Worm (Caenorhabditis elegans): ENCODE data around the gene Y41G9A.6.

The Y41G9A.6 gene

DNA sequence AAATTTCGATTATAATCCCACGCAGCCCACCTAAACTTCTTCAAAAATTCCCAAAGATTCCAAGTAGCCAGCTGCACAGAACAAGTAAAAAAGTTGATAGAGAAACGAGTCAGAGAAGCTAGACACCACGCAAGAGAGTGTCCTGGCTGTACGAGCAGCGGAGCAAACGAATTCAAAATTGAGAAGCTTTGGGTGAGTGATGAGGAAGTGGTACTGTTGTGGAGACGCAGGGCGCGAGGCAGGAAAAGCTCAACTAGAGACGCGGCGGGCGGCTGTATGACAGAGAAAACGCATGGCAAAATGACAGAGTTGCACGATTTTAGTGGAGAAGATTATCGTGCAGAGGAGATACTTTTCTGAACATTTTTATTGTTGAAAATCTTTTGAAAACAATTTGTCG, 45.6 kb upstream of the Y41G9A.6 start (continued):
- no peak for TF ChIP-seq hpl-2 (GFP tag; optimal IDR thresholded peaks at IDR 0.05)
- TF ChIP-seq ceh-88 (GFP tag; IDR thresholded peaks at IDR 0.05): no peak
- TF ChIP-seq nhr-47 (tag; optimal IDR thresholded peaks at IDR 0.05): peak; percentile 58
- TF ChIP-seq C04F5.9 (tag; optimal IDR thresholded peaks at IDR 0.05): no peak
- TF ChIP-seq dpl-1 (GFP tag; optimal IDR thresholded peaks at IDR 0.05): peak in 1 of 3 experiments; percentile 6
- TF ChIP-seq aly-2 (tag; optimal IDR thresholded peaks at IDR 0.05): no peak
- no peak for TF ChIP-seq lin-13 (GFP tag; optimal IDR thresholded peaks at IDR 0.05)
- no peak for TF ChIP-seq blmp-1 (tag; optimal IDR thresholded peaks at IDR 0.05)
- TF ChIP-seq nhr-71 (tag; optimal IDR thresholded peaks at IDR 0.05): peak; percentile 72
- TF ChIP-seq unc-98 (GFP tag; IDR thresholded peaks at IDR 0.05): no peak
- TF ChIP-seq lin-39 (tag; optimal IDR thresholded peaks at IDR 0.05): no peak
- TF ChIP-seq lsy-2 (tag; optimal IDR thresholded peaks at IDR 0.05): peak in 1 of 2 experiments; percentile 57
- no peak for TF ChIP-seq egl-27 (tag; optimal IDR thresholded peaks at IDR 0.05)
- TF ChIP-seq snpc-4 (tag; optimal IDR thresholded peaks at IDR 0.05): no peak
- peak; percentile 4 to 45 for TF ChIP-seq efl-1 (optimal IDR thresholded peaks at IDR 0.05)
- peak in 1 of 2 experiments; percentile 40 for TF ChIP-seq efl-1 (GFP tag; optimal IDR thresholded peaks at IDR 0.05 in 1 of 2)
- no peak for TF ChIP-seq nhr-28 (tag; optimal IDR thresholded peaks at IDR 0.05)
- TF ChIP-seq grh-1 (GFP tag; IDR thresholded peaks at IDR 0.05): no peak
- no peak for TF ChIP-seq nhr-85 (tag)
- TF ChIP-seq aha-1 (tag; optimal IDR thresholded peaks at IDR 0.05): no peak
- no peak for TF ChIP-seq mef-2 (tag; optimal IDR thresholded peaks at IDR 0.05)
- TF ChIP-seq isw-1 (GFP tag; IDR thresholded peaks at IDR 0.05): no peak
- TF ChIP-seq egl-13 (tag; optimal IDR thresholded peaks at IDR 0.05): peak; percentile 34
- peak; percentile 36 for TF ChIP-seq mep-1 (tag; optimal IDR thresholded peaks at IDR 0.05)
- TF ChIP-seq ceh-63 (GFP tag; optimal IDR thresholded peaks at IDR 0.05): no peak
- TF ChIP-seq tbx-2 (tag; optimal IDR thresholded peaks at IDR 0.05): peak; percentile 47
- TF ChIP-seq ces-1 (GFP tag; optimal IDR thresholded peaks at IDR 0.05): no peak
- no peak for TF ChIP-seq nhr-12 (tag; optimal IDR thresholded peaks at IDR 0.05)
- TF ChIP-seq mdl-1 (tag; optimal IDR thresholded peaks at IDR 0.05): peak in 1 of 2 experiments; percentile 35
- TF ChIP-seq skn-1 (tag; optimal IDR thresholded peaks at IDR 0.05): peak; percentile 43
- TF ChIP-seq hlh-4 (tag; optimal IDR thresholded peaks at IDR 0.05): no peak
- no peak for TF ChIP-seq nhr-90 (tag; optimal IDR thresholded peaks at IDR 0.05; ENCODE audit: poor library complexity)
- no peak for TF ChIP-seq nhr-84 (tag; optimal IDR thresholded peaks at IDR 0.05)
- TF ChIP-seq lin-15B (tag; optimal IDR thresholded peaks at IDR 0.05): no peak
- no peak for TF ChIP-seq unc-130 (tag; optimal IDR thresholded peaks at IDR 0.05)
- no peak for TF ChIP-seq pax-3 (tag; optimal IDR thresholded peaks at IDR 0.05)
- TF ChIP-seq snu-23 (GFP tag; optimal IDR thresholded peaks at IDR 0.05): peak; percentile 51
- no peak for TF ChIP-seq hlh-17 (GFP tag; optimal IDR thresholded peaks at IDR 0.05; ENCODE audit: borderline replicate concordance)
- TF ChIP-seq zag-1 (tag; optimal IDR thresholded peaks at IDR 0.05): no peak
- no peak for TF ChIP-seq fos-1 (tag; optimal IDR thresholded peaks at IDR 0.05)
- no peak for TF ChIP-seq pqm-1 (tag; optimal IDR thresholded peaks at IDR 0.05)
- TF ChIP-seq rnt-1 (tag; optimal IDR thresholded peaks at IDR 0.05): peak; percentile 76
- TF ChIP-seq ceh-90 (tag; optimal IDR thresholded peaks at IDR 0.05): no peak
- TF ChIP-seq swsn-7 (tag; optimal IDR thresholded peaks at IDR 0.05): peak; percentile 64
- peak; percentile 59 for TF ChIP-seq fkh-8 (tag; optimal IDR thresholded peaks at IDR 0.05)
- TF ChIP-seq ceh-8 (GFP tag; optimal IDR thresholded peaks at IDR 0.05): no peak
- no peak for TF ChIP-seq irx-1 (tag; optimal IDR thresholded peaks at IDR 0.05)
- TF ChIP-seq zip-4 (GFP tag; optimal IDR thresholded peaks at IDR 0.05): no peak
- no peak for TF ChIP-seq tlp-1 (tag; optimal IDR thresholded peaks at IDR 0.05)
- TF ChIP-seq ama-1 (optimal IDR thresholded peaks at IDR 0.05): no peak
- peak; percentile 47 for TF ChIP-seq nhr-19 (GFP tag; conservative IDR thresholded peaks at IDR 0.05)
- no peak for TF ChIP-seq lin-35 (GFP tag; optimal IDR thresholded peaks at IDR 0.05)
- TF ChIP-seq sup-37 (GFP tag; optimal IDR thresholded peaks at IDR 0.05): no peak
- peak; percentile 41 for TF ChIP-seq unc-86 (tag; optimal IDR thresholded peaks at IDR 0.05)
- TF ChIP-seq vab-15 (tag; optimal IDR thresholded peaks at IDR 0.05): no peak
